Fruit fly (Drosophila melanogaster) whole organism, prepupa: ENCODE results near the gene tal-AA.

Experiments
- Blimp-1 ChIP-seq: fragments of 200-800 bp; sonication (Bioruptor generic); optimal IDR thresholded peaks from 3 replicates; lab custom pipeline; 2017; ENCODE audit warnings: missing biosample characterization, missing genetic modification characterization, mild to moderate bottlenecking, moderate library complexity, missing genetic modification reagents
- CG10631 ChIP-seq: fragments of 200-800 bp; sonication (Bioruptor generic); optimal IDR thresholded peaks from 2 replicates; lab custom pipeline; 2016; ENCODE audit warnings: missing biosample characterization, missing genetic modification characterization
- CG10669 ChIP-seq: fragments of 200-800 bp; sonication (Bioruptor generic); optimal IDR thresholded peaks from 3 replicates; lab custom pipeline; 2018; ENCODE audit warnings: missing biosample characterization, mild to moderate bottlenecking, missing genetic modification characterization, moderate library complexity
- CG11294 ChIP-seq: fragments of 200-800 bp; sonication (Bioruptor generic); IDR thresholded peaks from 2 replicates; pipeline ENCODE4 v1.3.6; 2022; ENCODE audit warnings: missing biosample characterization, missing genetic modification characterization
- CG11762 ChIP-seq: fragments of 200-800 bp; sonication (Bioruptor generic); optimal IDR thresholded peaks from 3 replicates; lab custom pipeline; 2016; ENCODE audit warnings: missing biosample characterization, missing genetic modification characterization; ENCODE audit not compliant: insufficient read depth
- CG11902 ChIP-seq: fragments of 200-800 bp; sonication (Bioruptor generic); optimal IDR thresholded peaks from 3 replicates; lab custom pipeline; 2016; ENCODE audit warnings: missing biosample characterization, missing genetic modification characterization
- CG15336 ChIP-seq: fragments of 200-800 bp; sonication (Bioruptor generic); IDR thresholded peaks from 2 replicates; pipeline ENCODE4 v1.3.6; 2022; ENCODE audit warnings: missing biosample characterization, missing genetic modification characterization
- CG1621 ChIP-seq: fragments of 200-800 bp; sonication (Bioruptor generic); optimal IDR thresholded peaks from 3 replicates; lab custom pipeline; 2018; ENCODE audit warnings: missing biosample characterization, mild to moderate bottlenecking, missing genetic modification characterization
- CG16779 ChIP-seq: fragments of 200-800 bp; sonication (Bioruptor generic); optimal IDR thresholded peaks from 3 replicates; lab custom pipeline; 2017; ENCODE audit warnings: missing biosample characterization, mild to moderate bottlenecking, missing genetic modification characterization
- CG31627 ChIP-seq: fragments of 200-800 bp; sonication (Bioruptor generic); optimal IDR thresholded peaks from 3 replicates; lab custom pipeline; 2016; ENCODE audit warnings: missing biosample characterization, missing genetic modification characterization
- CG32006 ChIP-seq: fragments of 200-800 bp; sonication (Bioruptor generic); optimal IDR thresholded peaks from 3 replicates; lab custom pipeline; 2017; ENCODE audit warnings: missing biosample characterization, mild to moderate bottlenecking, missing genetic modification characterization
- CG34406 ChIP-seq: fragments of 200-800 bp; sonication (Bioruptor generic); optimal IDR thresholded peaks from 3 replicates; lab custom pipeline; 2016; ENCODE audit warnings: missing biosample characterization, missing genetic modification characterization
- CG3919 ChIP-seq: fragments of 200-800 bp; sonication (Bioruptor generic); optimal IDR thresholded peaks from 3 replicates; lab custom pipeline; 2016; ENCODE audit warnings: missing biosample characterization, missing genetic modification characterization
- CG4318 ChIP-seq: fragments of 200-800 bp; sonication (Bioruptor generic); optimal IDR thresholded peaks from 3 replicates; lab custom pipeline; 2017; ENCODE audit warnings: missing biosample characterization, mild to moderate bottlenecking, missing genetic modification characterization
- CG6163 ChIP-seq: fragments of 200-800 bp; sonication (Bioruptor generic); IDR thresholded peaks from 3 replicates; pipeline ENCODE4 v1.3.6; 2022; ENCODE audit warnings: missing biosample characterization, missing genetic modification characterization
- CG6792 ChIP-seq: fragments of 200-800 bp; sonication (Bioruptor generic); optimal IDR thresholded peaks from 3 replicates; lab custom pipeline; 2016; ENCODE audit warnings: missing biosample characterization, missing genetic modification characterization
- CG6808 ChIP-seq: fragments of 200-800 bp; sonication (Bioruptor generic); optimal IDR thresholded peaks from 3 replicates; lab custom pipeline; 2017; ENCODE audit warnings: missing biosample characterization, missing genetic modification characterization, mild to moderate bottlenecking, moderate library complexity, missing genetic modification reagents
- CG6854 ChIP-seq: fragments of 200-800 bp; sonication (Bioruptor generic); optimal IDR thresholded peaks from 2 replicates; lab custom pipeline; 2017; ENCODE audit warnings: missing biosample characterization, mild to moderate bottlenecking, missing genetic modification characterization
- CG7368 ChIP-seq: fragments of 200-800 bp; sonication (Bioruptor generic); optimal IDR thresholded peaks from 3 replicates; lab custom pipeline; 2016; ENCODE audit warnings: missing biosample characterization, missing genetic modification characterization
- CG8119 ChIP-seq: fragments of 200-800 bp; sonication (Bioruptor generic); IDR thresholded peaks from 3 replicates; pipeline ENCODE4 v1.3.6; 2022; ENCODE audit warnings: missing biosample characterization, missing genetic modification characterization
- CG8319 ChIP-seq: fragments of 200-800 bp; sonication (Bioruptor generic); optimal IDR thresholded peaks from 3 replicates; lab custom pipeline; 2016; ENCODE audit warnings: missing biosample characterization, missing genetic modification characterization
- CG8632 ChIP-seq: fragments of 200-800 bp; sonication (Bioruptor generic); optimal IDR thresholded peaks from 3 replicates; lab custom pipeline; 2016; ENCODE audit warnings: missing biosample characterization, missing genetic modification characterization
- CG9139 ChIP-seq: fragments of 200-800 bp; sonication (Bioruptor generic); optimal IDR thresholded peaks from 3 replicates; lab custom pipeline; 2017; ENCODE audit warnings: missing biosample characterization, mild to moderate bottlenecking, missing genetic modification characterization
- Eip75B ChIP-seq: fragments of 200-800 bp; sonication (Bioruptor generic); optimal IDR thresholded peaks from 3 replicates; lab custom pipeline; 2016; ENCODE audit warnings: missing biosample characterization, missing genetic modification characterization
- Eip78C ChIP-seq: fragments of 200-800 bp; sonication (Bioruptor generic); peaks from one replicate; lab custom pipeline; 2016; ENCODE audit warnings: missing biosample characterization, missing genetic modification characterization
- Eip93F ChIP-seq: fragments of 200-800 bp; sonication (Bioruptor generic); optimal IDR thresholded peaks from 2 replicates; lab custom pipeline; 2016; ENCODE audit warnings: missing biosample characterization, mild to moderate bottlenecking, missing genetic modification characterization
- Ets21C ChIP-seq: fragments of 200-800 bp; sonication (Bioruptor generic); optimal IDR thresholded peaks from 3 replicates; lab custom pipeline; 2016; ENCODE audit warnings: missing biosample characterization, missing genetic modification characterization
- Ets96B ChIP-seq: fragments of 200-800 bp; optimal IDR thresholded peaks from 2 replicates; lab custom pipeline; 2019; ENCODE audit warnings: missing biosample characterization, mild to moderate bottlenecking, missing genetic modification characterization, moderate library complexity
- Gug ChIP-seq: fragments of 200-800 bp; sonication (Bioruptor generic); IDR thresholded peaks from 2 replicates; pipeline ENCODE4 v1.3.6; 2022; ENCODE audit warnings: missing biosample characterization, missing genetic modification characterization
- Hr38 ChIP-seq: sonication (Bioruptor generic); optimal IDR thresholded peaks from 2 replicates; lab custom pipeline; 2016; ENCODE audit warnings: missing biosample characterization, missing genetic modification characterization
- Hr4 ChIP-seq: fragments of 200-800 bp; sonication (Bioruptor generic); optimal IDR thresholded peaks from 3 replicates; lab custom pipeline; 2016; ENCODE audit warnings: missing biosample characterization, missing genetic modification characterization
- Lpt ChIP-seq: fragments of 200-800 bp; sonication (Bioruptor generic); optimal IDR thresholded peaks from 3 replicates; lab custom pipeline; 2016; ENCODE audit warnings: missing biosample characterization, missing genetic modification characterization
- Smox ChIP-seq: fragments of 200-800 bp; sonication (Bioruptor generic); optimal IDR thresholded peaks from 3 replicates; lab custom pipeline; 2016; ENCODE audit warnings: missing biosample characterization, missing genetic modification characterization
- Sox102F ChIP-seq: fragments of 200-800 bp; sonication (Bioruptor generic); optimal IDR thresholded peaks from 2 replicates; lab custom pipeline; 2016; ENCODE audit warnings: missing biosample characterization, mild to moderate bottlenecking, missing genetic modification characterization
- Sox14 ChIP-seq: fragments of 200-800 bp; sonication (Bioruptor generic); optimal IDR thresholded peaks from 3 replicates; lab custom pipeline; 2016; ENCODE audit warnings: missing biosample characterization, missing genetic modification characterization
- Sox15 ChIP-seq: fragments of 200-800 bp; sonication (Bioruptor generic); optimal IDR thresholded peaks from 3 replicates; lab custom pipeline; 2016; ENCODE audit warnings: missing biosample characterization, missing genetic modification characterization
- achi ChIP-seq: fragments of 200-800 bp; sonication (Bioruptor generic); optimal IDR thresholded peaks from 3 replicates; lab custom pipeline; 2016; ENCODE audit warnings: missing biosample characterization, missing genetic modification characterization
- acj6 ChIP-seq: fragments of 200-800 bp; sonication (Bioruptor generic); optimal IDR thresholded peaks from 3 replicates; lab custom pipeline; 2016; ENCODE audit warnings: missing biosample characterization, missing genetic modification characterization
- dsx ChIP-seq: fragments of 200-800 bp; optimal IDR thresholded peaks from 3 replicates; lab custom pipeline; 2019; ENCODE audit warnings: missing biosample characterization, mild to moderate bottlenecking, missing genetic modification characterization, moderate library complexity; ENCODE audit not compliant: poor library complexity, severe bottlenecking
- eg ChIP-seq: fragments of 200-800 bp; sonication (Bioruptor generic); IDR thresholded peaks from 3 replicates; pipeline ENCODE4 v1.3.6; 2022; ENCODE audit warnings: missing biosample characterization, missing genetic modification characterization
- esn ChIP-seq: fragments of 200-800 bp; sonication (Bioruptor generic); optimal IDR thresholded peaks from 2 replicates; lab custom pipeline; 2016; ENCODE audit warnings: missing biosample characterization, mild to moderate bottlenecking, missing genetic modification characterization, moderate library complexity
- fd85E ChIP-seq: fragments of 200-800 bp; sonication (Bioruptor generic); optimal IDR thresholded peaks from 3 replicates; lab custom pipeline; 2016; ENCODE audit warnings: missing biosample characterization, missing genetic modification characterization
- fkh ChIP-seq: fragments of 200-800 bp; sonication (Bioruptor generic); optimal IDR thresholded peaks from 3 replicates; lab custom pipeline; 2017; ENCODE audit warnings: missing biosample characterization, mild to moderate bottlenecking, missing genetic modification characterization, moderate library complexity
- net ChIP-seq: fragments of 200-800 bp; sonication (Bioruptor generic); optimal IDR thresholded peaks from 3 replicates; lab custom pipeline; 2016; ENCODE audit warnings: missing biosample characterization, missing genetic modification characterization
- salr ChIP-seq, 2 experiments: fragments of 200-800 bp; sonication (Bioruptor generic); optimal IDR thresholded peaks; 3 replicates each; lab custom pipeline; 2016 to 2018; ENCODE audit warnings: missing biosample characterization in 2 of 2, missing genetic modification characterization in 2 of 2, mild to moderate bottlenecking in 1 of 2
- spab ChIP-seq: fragments of 200-800 bp; sonication (Bioruptor generic); optimal IDR thresholded peaks from 2 replicates; lab custom pipeline; 2017; ENCODE audit warnings: missing biosample characterization, mild to moderate bottlenecking, missing genetic modification characterization, missing genetic modification reagents
- ss ChIP-seq, 2 experiments: fragments of 200-800 bp; sonication (Bioruptor generic); optimal IDR thresholded peaks; 2 replicates in 1 of 2; 3 replicates in 1 of 2; lab custom pipeline; 2017 to 2018; ENCODE audit warnings: mild to moderate bottlenecking in 2 of 2, missing biosample characterization in 2 of 2, missing genetic modification characterization in 2 of 2, moderate library complexity in 1 of 2
- svp ChIP-seq: fragments of 200-800 bp; sonication (Bioruptor generic); peaks from one replicate; lab custom pipeline; 2016; ENCODE audit warnings: missing biosample characterization, missing genetic modification characterization
- topi ChIP-seq: fragments of 200-800 bp; sonication (Bioruptor generic); optimal IDR thresholded peaks from 3 replicates; lab custom pipeline; 2016; ENCODE audit warnings: missing biosample characterization, missing genetic modification characterization
- vri ChIP-seq: fragments of 200-800 bp; sonication (Bioruptor generic); optimal IDR thresholded peaks from 3 replicates; lab custom pipeline; 2016; ENCODE audit warnings: missing biosample characterization, mild to moderate bottlenecking, missing genetic modification characterization

tal-AA gene

dm6 chr3R:13793105-13793978 lies 19.6 kb upstream of the tal-AA start:
- TF ChIP-seq CG10631, result peak; percentile 56
- TF ChIP-seq ss (GFP tag; optimal IDR thresholded peaks at IDR 0.05; lab: Kevin White, UChicago), result no peak
- peak; percentile 47 for TF ChIP-seq Sox15 (GFP tag; lab: Kevin White, UChicago)
- peak; percentile 77 for TF ChIP-seq acj6 (GFP tag; lab: Kevin White, UChicago)
- no peak for TF ChIP-seq Lpt
- TF ChIP-seq CG6854, result no peak
- peak; percentile 57 for TF ChIP-seq Eip75B (GFP tag; lab: Kevin White, UChicago)
- TF ChIP-seq fkh (GFP tag; lab: Kevin White, UChicago), result no peak
- TF ChIP-seq CG16779, result no peak
- TF ChIP-seq CG11294 (GFP tag; lab: Robert Waterston, UW), result no peak
- peak; percentile 91 for TF ChIP-seq Eip78C (GFP tag; lab: Kevin White, UChicago)
- TF ChIP-seq salr (GFP tag; optimal IDR thresholded peaks at IDR 0.05; lab: Kevin White, UChicago), result no peak
- TF ChIP-seq Sox102F (GFP tag; lab: Kevin White, UChicago), result peak; percentile 90
- peak; percentile 88 for TF ChIP-seq Smox (GFP tag; lab: Kevin White, UChicago)
- TF ChIP-seq net (GFP tag; lab: Kevin White, UChicago), result no peak
- no peak for TF ChIP-seq CG7368 (GFP tag; lab: Kevin White, UChicago)
- peak; percentile 32 for TF ChIP-seq CG8319 (GFP tag; lab: Kevin White, UChicago)
- peak; percentile 60 for TF ChIP-seq CG3919
- peak; percentile 43 for TF ChIP-seq CG8632 (GFP tag; lab: Kevin White, UChicago)
- no peak for TF ChIP-seq CG10669 (GFP tag; lab: Kevin White, UChicago)
- no peak for TF ChIP-seq Ets96B
- TF ChIP-seq Hr38, result no peak
- TF ChIP-seq CG6792 (GFP tag; lab: Kevin White, UChicago), result peak; percentile 72
- peak; percentile 15 for TF ChIP-seq CG11762 (GFP tag; lab: Kevin White, UChicago)
- peak; percentile 49 for TF ChIP-seq Hr4 (GFP tag; lab: Kevin White, UChicago)
- TF ChIP-seq Blimp-1 (GFP tag; lab: Kevin White, UChicago), result peak; percentile 56
- TF ChIP-seq svp, result peak; percentile 98
- TF ChIP-seq vri, result peak; percentile 10
- no peak for TF ChIP-seq spab (GFP tag; lab: Kevin White, UChicago)
- TF ChIP-seq CG6808 (GFP tag; lab: Kevin White, UChicago), result no peak
- TF ChIP-seq fd85E (GFP tag; lab: Kevin White, UChicago), result no peak
- peak; percentile 92 for TF ChIP-seq esn (GFP tag; lab: Kevin White, UChicago)
- peak; percentile 88 for TF ChIP-seq topi
- peak; percentile 90 for TF ChIP-seq CG31627 (GFP tag; lab: Kevin White, UChicago)
- peak; percentile 51 for TF ChIP-seq achi (GFP tag; lab: Kevin White, UChicago)
- no peak for TF ChIP-seq CG1621 (tag; lab: Kevin White, UChicago)
- 0 out of 3 replicates have a peak, but pooled peaks have one; percentile 53 for TF ChIP-seq CG6163 (GFP tag; lab: Robert Waterston, UW)
- TF ChIP-seq CG4318, result no peak
- TF ChIP-seq CG34406 (GFP tag; lab: Kevin White, UChicago), result peak; percentile 55
- peak; percentile 84 for TF ChIP-seq Ets21C (GFP tag; lab: Kevin White, UChicago)
- TF ChIP-seq CG8119 (GFP tag; lab: Robert Waterston, UW), result peak; percentile 46; the same call in 2 of the 3 replicates
- TF ChIP-seq CG9139 (GFP tag; lab: Kevin White, UChicago), result no peak
- TF ChIP-seq Gug (GFP tag; lab: Robert Waterston, UW), result no peak
- peak; percentile 25 for TF ChIP-seq CG32006
- no peak for TF ChIP-seq dsx (GFP tag; lab: Kevin White, UChicago)
- peak; percentile 34; the same call in 1 of the 3 replicates for TF ChIP-seq eg (GFP tag; lab: Robert Waterston, UW)
- peak; percentile 70 for TF ChIP-seq Eip93F (GFP tag; lab: Kevin White, UChicago)
- peak; percentile 73 for TF ChIP-seq Sox14 (GFP tag; lab: Kevin White, UChicago)
- TF ChIP-seq CG11902 (GFP tag; lab: Kevin White, UChicago), result peak; percentile 61
- TF ChIP-seq CG15336 (GFP tag; lab: Robert Waterston, UW), result peak; percentile 70
